Fruit fly (Drosophila melanogaster) whole organism, embryonic: ENCODE data around the gene CenB1A.
A peak's percentile ranks its signal among the peaks of the same experiment; 100 is the strongest.

Experiments used
- Ada2b ChIP-seq: fragments of 200-800 bp; sonication (Bioruptor generic); IDR thresholded peaks from 2 replicates; pipeline ENCODE4 v1.3.6; 2022; ENCODE audit warnings: missing biosample characterization, missing genetic modification characterization
- Atf6 ChIP-seq: fragments of 200-800 bp; sonication (Bioruptor generic); IDR thresholded peaks from 2 replicates; pipeline ENCODE4 v1.3.6; 2022; ENCODE audit warnings: missing biosample characterization, missing genetic modification characterization
- CG12391 ChIP-seq: fragments of 200-800 bp; sonication (Bioruptor generic); optimal IDR thresholded peaks from 3 replicates; lab custom pipeline; 2018; ENCODE audit warnings: missing biosample characterization, mild to moderate bottlenecking, missing genetic modification characterization, moderate library complexity
- CG14050 ChIP-seq: fragments of 200-800 bp; sonication (Bioruptor generic); IDR thresholded peaks from 3 replicates; pipeline ENCODE4 v1.3.6; 2022; ENCODE audit warnings: missing biosample characterization, missing genetic modification characterization
- CG14710 ChIP-seq: fragments of 200-800 bp; sonication (Bioruptor generic); optimal IDR thresholded peaks from 3 replicates; lab custom pipeline; 2019; ENCODE audit warnings: missing biosample characterization, mild to moderate bottlenecking, missing genetic modification characterization, moderate library complexity
- CG15601 ChIP-seq: fragments of 200-800 bp; sonication (Bioruptor generic); optimal IDR thresholded peaks from 3 replicates; lab custom pipeline; 2019; ENCODE audit warnings: missing biosample characterization, mild to moderate bottlenecking, missing genetic modification characterization, moderate library complexity
- CG17612 ChIP-seq: fragments of 200-800 bp; sonication (Bioruptor generic); IDR thresholded peaks from 2 replicates; pipeline ENCODE4 v1.3.6; 2022; ENCODE audit warnings: missing biosample characterization, missing genetic modification characterization
- CG17829 ChIP-seq: fragments of 200-800 bp; optimal IDR thresholded peaks from 2 replicates; lab custom pipeline; 2019; ENCODE audit warnings: missing biosample characterization, mild to moderate bottlenecking, missing genetic modification characterization, moderate library complexity
- CG18262 ChIP-seq: fragments of 200-800 bp; optimal IDR thresholded peaks from 3 replicates; lab custom pipeline; 2019; ENCODE audit warnings: missing biosample characterization, mild to moderate bottlenecking, missing genetic modification characterization, moderate library complexity
- CG2116 ChIP-seq: fragments of 200-800 bp; sonication (Bioruptor generic); optimal IDR thresholded peaks from 3 replicates; lab custom pipeline; 2018; ENCODE audit warnings: missing biosample characterization, mild to moderate bottlenecking, missing genetic modification characterization
- CG34224 ChIP-seq: fragments of 200-800 bp; sonication (Bioruptor generic); IDR thresholded peaks from 3 replicates; pipeline ENCODE4 v1.3.6; 2022; ENCODE audit warnings: missing biosample characterization, missing genetic modification characterization; ENCODE audit not compliant: partially characterized antibody
- CG34376 ChIP-seq: fragments of 200-800 bp; sonication (Bioruptor generic); optimal IDR thresholded peaks from 2 replicates; lab custom pipeline; 2018; ENCODE audit warnings: missing biosample characterization, mild to moderate bottlenecking, missing genetic modification characterization
- CG3847 ChIP-seq: fragments of 200-800 bp; sonication (Bioruptor generic); IDR thresholded peaks from 2 replicates; pipeline ENCODE4 v1.3.6; 2022; ENCODE audit warnings: missing biosample characterization, missing genetic modification characterization
- CG42726 ChIP-seq: fragments of 200-800 bp; sonication (Bioruptor generic); IDR thresholded peaks from 2 replicates; pipeline ENCODE4 v1.3.6; 2022; ENCODE audit warnings: missing biosample characterization, missing genetic modification characterization; ENCODE audit not compliant: partially characterized antibody
- CG6175 ChIP-seq: fragments of 200-800 bp; sonication (Bioruptor generic); IDR thresholded peaks from 3 replicates; pipeline ENCODE4 v1.3.6; 2022; ENCODE audit warnings: missing biosample characterization, missing genetic modification characterization
- CG6813 ChIP-seq: fragments of 200-800 bp; sonication (Bioruptor generic); optimal IDR thresholded peaks from 2 replicates; lab custom pipeline; 2017; ENCODE audit warnings: missing biosample characterization, missing genetic modification characterization, mild to moderate bottlenecking, moderate library complexity, missing genetic modification reagents
- CG9727 ChIP-seq: fragments of 200-800 bp; sonication (Bioruptor generic); optimal IDR thresholded peaks from 3 replicates; lab custom pipeline; 2017; ENCODE audit warnings: missing biosample characterization, mild to moderate bottlenecking, missing genetic modification characterization
- Dll ChIP-seq: fragments of 200-800 bp; sonication (Bioruptor generic); IDR thresholded peaks from 4 replicates; pipeline ENCODE4 v1.3.6; 2022; ENCODE audit warnings: missing biosample characterization, missing genetic modification characterization; ENCODE audit not compliant: partially characterized antibody
- Doc3 ChIP-seq: fragments of 200-800 bp; sonication (Bioruptor generic); IDR thresholded peaks from 3 replicates; pipeline ENCODE4 v1.3.6; 2022; ENCODE audit warnings: missing biosample characterization, missing genetic modification characterization; ENCODE audit not compliant: partially characterized antibody
- Ets97D ChIP-seq: fragments of 200-800 bp; sonication (Bioruptor generic); optimal IDR thresholded peaks from 3 replicates; lab custom pipeline; 2016; ENCODE audit warnings: missing biosample characterization, missing genetic modification characterization
- HLH4C ChIP-seq: fragments of 200-800 bp; sonication (Bioruptor generic); IDR thresholded peaks from 3 replicates; pipeline ENCODE4 v1.3.6; 2022; ENCODE audit warnings: missing biosample characterization, missing genetic modification characterization; ENCODE audit not compliant: partially characterized antibody
- Hmr ChIP-seq: fragments of 200-800 bp; sonication (Bioruptor generic); optimal IDR thresholded peaks from 3 replicates; lab custom pipeline; 2017; ENCODE audit warnings: mild to moderate bottlenecking, missing biosample characterization, missing genetic modification reagents, missing genetic modification characterization
- Hsf ChIP-seq: fragments of 200-800 bp; sonication (Bioruptor generic); optimal IDR thresholded peaks from 3 replicates; lab custom pipeline; 2016; ENCODE audit warnings: missing biosample characterization, missing genetic modification characterization
- MBD-R2 ChIP-seq: fragments of 200-800 bp; sonication (Bioruptor generic); IDR thresholded peaks from 2 replicates; pipeline ENCODE4 v1.3.6; 2022; ENCODE audit warnings: missing biosample characterization, missing genetic modification characterization
- MESR4 ChIP-seq: fragments of 200-800 bp; sonication (Bioruptor generic); optimal IDR thresholded peaks from 2 replicates; lab custom pipeline; 2018; ENCODE audit warnings: missing biosample characterization, mild to moderate bottlenecking, missing genetic modification characterization, moderate library complexity
- Mad ChIP-seq: fragments of 200-800 bp; sonication (Bioruptor generic); optimal IDR thresholded peaks from 2 replicates; lab custom pipeline; 2016; ENCODE audit warnings: missing biosample characterization, missing genetic modification characterization
- NK7.1 ChIP-seq: fragments of 200-800 bp; sonication (Bioruptor generic); optimal IDR thresholded peaks from 3 replicates; lab custom pipeline; 2016; ENCODE audit warnings: missing biosample characterization, missing genetic modification characterization
- NfI ChIP-seq: fragments of 200-800 bp; sonication (Bioruptor generic); optimal IDR thresholded peaks from 3 replicates; lab custom pipeline; 2018; ENCODE audit warnings: missing biosample characterization, mild to moderate bottlenecking, missing genetic modification characterization, moderate library complexity
- Oli ChIP-seq: fragments of 200-800 bp; sonication (Bioruptor generic); optimal IDR thresholded peaks from 2 replicates; lab custom pipeline; 2018; ENCODE audit warnings: missing biosample characterization, mild to moderate bottlenecking, missing genetic modification characterization, moderate library complexity
- Pdp1 ChIP-seq, 2 experiments: fragments of 200-800 bp; sonication (Bioruptor generic); optimal IDR thresholded peaks; 3 replicates each; lab custom pipeline; 2016; ENCODE audit warnings: missing biosample characterization in 2 of 2, missing genetic modification characterization in 2 of 2, mild to moderate bottlenecking in 1 of 2, moderate library complexity in 1 of 2
- Ravus ChIP-seq: fragments of 200-800 bp; sonication (Bioruptor generic); IDR thresholded peaks from 2 replicates; pipeline ENCODE4 v1.3.6; 2022; ENCODE audit warnings: missing biosample characterization, missing genetic modification characterization
- Spps ChIP-seq: fragments of 200-800 bp; sonication (Bioruptor generic); optimal IDR thresholded peaks from 2 replicates; lab custom pipeline; 2018; ENCODE audit warnings: missing biosample characterization, mild to moderate bottlenecking, missing genetic modification characterization
- Sry-β ChIP-seq: fragments of 200-800 bp; sonication (Bioruptor generic); optimal IDR thresholded peaks from 2 replicates; lab custom pipeline; 2018; ENCODE audit warnings: missing biosample characterization, mild to moderate bottlenecking, missing genetic modification characterization, moderate library complexity
- ato ChIP-seq: fragments of 200-800 bp; sonication (Bioruptor generic); IDR thresholded peaks from 2 replicates; pipeline ENCODE4 v1.3.6; 2022; ENCODE audit warnings: missing biosample characterization, missing genetic modification characterization; ENCODE audit not compliant: partially characterized antibody
- chinmo ChIP-seq: fragments of 200-800 bp; sonication (Bioruptor generic); IDR thresholded peaks from 4 replicates; pipeline ENCODE4 v1.3.6; 2022; ENCODE audit warnings: missing biosample characterization, missing genetic modification characterization; ENCODE audit not compliant: partially characterized antibody
- croc ChIP-seq: fragments of 200-800 bp; sonication (Bioruptor generic); conservative IDR thresholded peaks from 3 replicates; pipeline ENCODE4 v1.3.6; 2022; ENCODE audit warnings: missing biosample characterization, missing genetic modification characterization
- danr ChIP-seq: fragments of 200-800 bp; sonication (Bioruptor generic); IDR thresholded peaks from 2 replicates; pipeline ENCODE4 v1.3.6; 2022; ENCODE audit warnings: missing biosample characterization, missing genetic modification characterization
- dmrt99B ChIP-seq: fragments of 200-800 bp; sonication (Bioruptor generic); optimal IDR thresholded peaks from 2 replicates; lab custom pipeline; 2018; ENCODE audit warnings: missing biosample characterization, mild to moderate bottlenecking, missing genetic modification characterization, moderate library complexity
- esg ChIP-seq: fragments of 200-800 bp; sonication (Bioruptor generic); conservative IDR thresholded peaks from 2 replicates; pipeline ENCODE4 v1.3.6; 2022; ENCODE audit warnings: missing biosample characterization, missing genetic modification characterization
- fd64A ChIP-seq: fragments of 200-800 bp; sonication (Bioruptor generic); optimal IDR thresholded peaks from 3 replicates; lab custom pipeline; 2018; ENCODE audit warnings: missing biosample characterization, mild to moderate bottlenecking, missing genetic modification characterization
- fru ChIP-seq: fragments of >200 bp; optimal IDR thresholded peaks from 2 replicates; lab custom pipeline; 2017
- gfzf ChIP-seq: fragments of 200-800 bp; sonication (Bioruptor generic); optimal IDR thresholded peaks from 2 replicates; lab custom pipeline; 2016; ENCODE audit warnings: missing biosample characterization, mild to moderate bottlenecking, missing genetic modification characterization, moderate library complexity
- jumu ChIP-seq: fragments of 200-800 bp; sonication (Bioruptor generic); optimal IDR thresholded peaks from 3 replicates; lab custom pipeline; 2016; ENCODE audit warnings: missing biosample characterization, missing genetic modification characterization
- lilli ChIP-seq: fragments of 200-800 bp; sonication (Bioruptor generic); optimal IDR thresholded peaks from 3 replicates; lab custom pipeline; 2016; ENCODE audit warnings: missing biosample characterization, missing genetic modification characterization
- mirr ChIP-seq: fragments of 200-800 bp; sonication (Bioruptor generic); optimal IDR thresholded peaks from 3 replicates; lab custom pipeline; 2018; ENCODE audit warnings: missing biosample characterization, mild to moderate bottlenecking, missing genetic modification characterization
- org-1 ChIP-seq: fragments of 200-800 bp; sonication (Bioruptor generic); optimal IDR thresholded peaks from 2 replicates; lab custom pipeline; 2017; ENCODE audit warnings: missing biosample characterization, missing genetic modification characterization
- pzg ChIP-seq: fragments of 200-800 bp; sonication (Bioruptor generic); optimal IDR thresholded peaks from 3 replicates; lab custom pipeline; 2018; ENCODE audit warnings: missing biosample characterization, mild to moderate bottlenecking, missing genetic modification characterization, moderate library complexity
- row ChIP-seq: fragments of 200-800 bp; sonication (Bioruptor generic); IDR thresholded peaks from 3 replicates; pipeline ENCODE4 v1.3.6; 2022; ENCODE audit warnings: missing biosample characterization, missing genetic modification characterization
- tll ChIP-seq, 2 experiments: fragments of 200-800 bp in 1 of 2; fragments of >200 bp in 1 of 2; sonication (Bioruptor generic) in 1 of 2; optimal IDR thresholded peaks; 2 replicates each; lab custom pipeline; 2017 to 2019; ENCODE audit warnings: missing biosample characterization in 2 of 2, missing genetic modification characterization in 2 of 2, mild to moderate bottlenecking in 1 of 2, moderate library complexity in 1 of 2
- vnd ChIP-seq: fragments of 200-800 bp; sonication (Bioruptor generic); IDR thresholded peaks from 3 replicates; pipeline ENCODE4 v1.3.6; 2022; ENCODE audit warnings: missing biosample characterization, missing genetic modification characterization; ENCODE audit not compliant: partially characterized antibody

The CenB1A gene

dm6 chr3R:23127796-23128195, 9.6 kb downstream of the CenB1A start, which contains the start of gene CG31457 (continued):
- no peak for TF ChIP-seq tll (GFP tag; optimal IDR thresholded peaks at IDR 0.05; lab: Kevin White, UChicago)
- TF ChIP-seq CG18262: peak; percentile 25
- no peak for TF ChIP-seq Hsf
- no peak for TF ChIP-seq Hmr (GFP tag; lab: Kevin White, UChicago)
- peak; percentile 50 for TF ChIP-seq MESR4
- no peak for TF ChIP-seq fd64A (GFP tag; lab: Kevin White, UChicago)
- peak; percentile 83 for TF ChIP-seq Doc3 (GFP tag; lab: Robert Waterston, UW)
- TF ChIP-seq CG6175 (GFP tag; lab: Robert Waterston, UW): no peak
- TF ChIP-seq croc (GFP tag; lab: Robert Waterston, UW): no peak
- TF ChIP-seq NK7.1 (GFP tag; lab: Kevin White, UChicago): no peak
- TF ChIP-seq CG15601 (tag; lab: Kevin White, UChicago): peak; percentile 7
- no peak for TF ChIP-seq CG17612 (GFP tag; lab: Robert Waterston, UW)
- TF ChIP-seq chinmo: peak; percentile 84; the same call in 2 of the 4 replicates
- peak; percentile 43 for TF ChIP-seq Sry-β (GFP tag; lab: Kevin White, UChicago)
- peak; percentile 41 for TF ChIP-seq ato (GFP tag; lab: Robert Waterston, UW)
- TF ChIP-seq NfI (GFP tag; lab: Kevin White, UChicago): peak; percentile 15
- no peak for TF ChIP-seq CG14050 (GFP tag; lab: Robert Waterston, UW)
- peak; percentile 83 for TF ChIP-seq CG34224 (GFP tag; lab: Robert Waterston, UW)
- TF ChIP-seq CG34376 (GFP tag; lab: Kevin White, UChicago): no peak
- no peak for TF ChIP-seq dmrt99B
- TF ChIP-seq pzg (GFP tag; lab: Kevin White, UChicago): peak; percentile 95
- TF ChIP-seq vnd: peak; percentile 63
- no peak for TF ChIP-seq Spps (tag; lab: Kevin White, UChicago)
- TF ChIP-seq Dll (GFP tag; lab: Robert Waterston, UW): peak; percentile 87
- peak; percentile 26; the same call in 1 of the 2 replicates for TF ChIP-seq CG42726 (GFP tag; lab: Robert Waterston, UW)
- peak in 1 of 2 experiments; percentile 21 for TF ChIP-seq Pdp1 (GFP tag; optimal IDR thresholded peaks at IDR 0.05; lab: Kevin White, UChicago)
- TF ChIP-seq mirr (GFP tag; lab: Kevin White, UChicago): no peak
- no peak for TF ChIP-seq fru
- no peak for TF ChIP-seq esg
- TF ChIP-seq CG17829 (tag; lab: Kevin White, UChicago): peak; percentile 31
- peak; percentile 69 for TF ChIP-seq HLH4C
- TF ChIP-seq CG6813 (GFP tag; lab: Kevin White, UChicago): no peak
- TF ChIP-seq danr: no peak
- TF ChIP-seq Atf6 (GFP tag; lab: Robert Waterston, UW): no peak
- TF ChIP-seq row (GFP tag; lab: Robert Waterston, UW): peak; percentile 39; the same call in 1 of the 3 replicates
- TF ChIP-seq gfzf: peak; percentile 92
- TF ChIP-seq CG2116 (GFP tag; lab: Kevin White, UChicago): peak; percentile 64
- no peak for TF ChIP-seq Mad (GFP tag; lab: Kevin White, UChicago)
- TF ChIP-seq CG14710 (tag; lab: Kevin White, UChicago): peak; percentile 53
- no peak for TF ChIP-seq CG9727 (GFP tag; lab: Kevin White, UChicago)
- no peak for TF ChIP-seq Oli
- peak; percentile 32; the same call in 1 of the 2 replicates for TF ChIP-seq CG3847 (GFP tag; lab: Robert Waterston, UW)
- no peak for TF ChIP-seq Ravus (GFP tag; lab: Robert Waterston, UW)
- no peak for TF ChIP-seq Ada2b (GFP tag; lab: Robert Waterston, UW)
- TF ChIP-seq org-1 (GFP tag; lab: Kevin White, UChicago): no peak
- peak; percentile 23 for TF ChIP-seq lilli (GFP tag; lab: Kevin White, UChicago)
- no peak for TF ChIP-seq jumu (GFP tag; lab: Kevin White, UChicago)
- peak; percentile 64 for TF ChIP-seq Ets97D
- peak; percentile 78 for TF ChIP-seq MBD-R2
- TF ChIP-seq CG12391 (tag; lab: Kevin White, UChicago): peak; percentile 24
